Worm (Caenorhabditis elegans) whole organism, mixed stage, embryonic: Measurements from ENCODE around the gene W03C9.8.

Experiments used
- M03D4.4 ChIP-seq: sonication (generic microtip); optimal IDR thresholded peaks from 2 replicates; lab custom pipeline; 2017; ENCODE audit warnings: mild to moderate bottlenecking, missing genetic modification characterization, missing compliant biosample characterization
- bed-3 ChIP-seq: fragments of 200-800 bp; sonication (Bioruptor generic); optimal IDR thresholded peaks from 3 replicates; lab custom pipeline; 2018; ENCODE audit warnings: mild to moderate bottlenecking, missing genetic modification characterization, moderate library complexity, missing compliant biosample characterization
- blmp-1 ChIP-seq: fragments of 150-350 bp; optimal IDR thresholded peaks from 2 replicates; lab custom pipeline; 2014; ENCODE audit warnings: missing biosample characterization, missing genetic modification characterization
- ceh-39 ChIP-seq: fragments of 150-350 bp; optimal IDR thresholded peaks from 2 replicates; lab custom pipeline; 2014; ENCODE audit warnings: missing biosample characterization, missing genetic modification characterization
- ceh-43 ChIP-seq: fragments of 200-800 bp; sonication (Bioruptor generic); optimal IDR thresholded peaks from 2 replicates; lab custom pipeline; 2018; ENCODE audit warnings: mild to moderate bottlenecking, missing genetic modification characterization, moderate library complexity, missing compliant biosample characterization
- ceh-83 ChIP-seq: fragments of 200-800 bp; sonication (Bioruptor generic); optimal IDR thresholded peaks from 2 replicates; lab custom pipeline; 2018; ENCODE audit warnings: mild to moderate bottlenecking, missing genetic modification characterization, missing compliant biosample characterization
- cnd-1 ChIP-seq: fragments of 200-800 bp; sonication (Bioruptor generic); optimal IDR thresholded peaks from 2 replicates; lab custom pipeline; 2018; ENCODE audit warnings: mild to moderate bottlenecking, missing genetic modification characterization, missing compliant biosample characterization
- drap-1 ChIP-seq: fragments of 200-800 bp; sonication (Bioruptor generic); optimal IDR thresholded peaks from 3 replicates; lab custom pipeline; 2018; ENCODE audit warnings: mild to moderate bottlenecking, missing genetic modification characterization, missing compliant biosample characterization
- elt-1 ChIP-seq: sonication (generic microtip); optimal IDR thresholded peaks from 2 replicates; lab custom pipeline; 2017; ENCODE audit warnings: missing genetic modification characterization, mild to moderate bottlenecking, missing compliant biosample characterization, antibody characterized with exemption, moderate library complexity, borderline replicate concordance; ENCODE audit not compliant: insufficient read depth
- elt-3 ChIP-seq: fragments of 150-350 bp; optimal IDR thresholded peaks from 2 replicates; lab custom pipeline; 2014; ENCODE audit warnings: missing biosample characterization, missing genetic modification characterization
- flh-1 ChIP-seq: fragments of 200-800 bp; sonication (Bioruptor generic); optimal IDR thresholded peaks from 2 replicates; lab custom pipeline; 2018; ENCODE audit warnings: mild to moderate bottlenecking, missing genetic modification characterization, moderate library complexity, missing compliant biosample characterization
- ham-2 ChIP-seq: fragments of 200-800 bp; sonication (Bioruptor generic); optimal IDR thresholded peaks from 2 replicates; lab custom pipeline; 2018; ENCODE audit warnings: mild to moderate bottlenecking, missing genetic modification characterization, missing compliant biosample characterization
- hlh-1 ChIP-seq: fragments of 150-350 bp; optimal IDR thresholded peaks from 2 replicates; lab custom pipeline; 2014; ENCODE audit warnings: missing biosample characterization, missing genetic modification reagents, missing genetic modification characterization
- lin-13 ChIP-seq: fragments of 150-350 bp; optimal IDR thresholded peaks from 2 replicates; lab custom pipeline; 2014; ENCODE audit warnings: missing biosample characterization, missing genetic modification characterization
- lin-32 ChIP-seq: fragments of 200-800 bp; sonication (Bioruptor generic); optimal IDR thresholded peaks from 2 replicates; lab custom pipeline; 2018; ENCODE audit warnings: mild to moderate bottlenecking, missing genetic modification characterization, missing compliant biosample characterization
- lsy-2 ChIP-seq: fragments of 150-350 bp; optimal IDR thresholded peaks from 2 replicates; lab custom pipeline; 2014; ENCODE audit warnings: missing biosample characterization, missing genetic modification characterization
- mab-5 ChIP-seq: fragments of 150-350 bp; optimal IDR thresholded peaks from 2 replicates; lab custom pipeline; 2014; ENCODE audit warnings: missing biosample characterization, missing genetic modification characterization
- mep-1 ChIP-seq: fragments of 150-350 bp; optimal IDR thresholded peaks from 2 replicates; lab custom pipeline; 2017; ENCODE audit warnings: missing biosample characterization, missing genetic modification reagents, missing genetic modification characterization, inconsistent platforms
- mls-2 ChIP-seq: sonication (generic microtip); optimal IDR thresholded peaks from 2 replicates; lab custom pipeline; 2016; ENCODE audit warnings: mild to moderate bottlenecking, missing genetic modification characterization, moderate library complexity, missing compliant biosample characterization
- nhr-12 ChIP-seq: fragments of 150-350 bp; optimal IDR thresholded peaks from 2 replicates; lab custom pipeline; 2014; ENCODE audit warnings: missing biosample characterization, missing genetic modification characterization
- nhr-2 ChIP-seq: fragments of 150-350 bp; optimal IDR thresholded peaks from 2 replicates; lab custom pipeline; 2014; ENCODE audit warnings: missing biosample characterization, missing genetic modification characterization
- nhr-237 ChIP-seq: fragments of 150-350 bp; optimal IDR thresholded peaks from 2 replicates; lab custom pipeline; 2014; ENCODE audit warnings: missing biosample characterization, missing genetic modification characterization
- nhr-28 ChIP-seq: fragments of 150-350 bp; optimal IDR thresholded peaks from 2 replicates; lab custom pipeline; 2014; ENCODE audit warnings: missing biosample characterization, missing genetic modification characterization
- nhr-76 ChIP-seq: sonication (generic microtip); optimal IDR thresholded peaks from 2 replicates; lab custom pipeline; 2017; ENCODE audit warnings: missing biosample characterization, missing genetic modification characterization
- pha-4 ChIP-seq: fragments of 150-350 bp; optimal IDR thresholded peaks from 2 replicates; lab custom pipeline; 2018; ENCODE audit warnings: missing biosample characterization, missing genetic modification reagents, missing genetic modification characterization
- sem-2 ChIP-seq: fragments of 200-800 bp; sonication (Bioruptor generic); optimal IDR thresholded peaks from 2 replicates; lab custom pipeline; 2018; ENCODE audit warnings: mild to moderate bottlenecking, missing genetic modification characterization, missing compliant biosample characterization
- snpc-4 ChIP-seq: fragments of 150-350 bp; optimal IDR thresholded peaks from 2 replicates; lab custom pipeline; 2014; ENCODE audit warnings: missing biosample characterization, missing genetic modification characterization
- sptf-1 ChIP-seq: sonication (generic microtip); optimal IDR thresholded peaks from 2 replicates; lab custom pipeline; 2017; ENCODE audit warnings: mild to moderate bottlenecking, missing genetic modification characterization, moderate library complexity, missing compliant biosample characterization
- unc-120 ChIP-seq: sonication (generic microtip); optimal IDR thresholded peaks from 2 replicates; lab custom pipeline; 2017; ENCODE audit warnings: missing genetic modification characterization, missing compliant biosample characterization; ENCODE audit not compliant: poor library complexity, severe bottlenecking
- unc-39 ChIP-seq: fragments of 150-350 bp; optimal IDR thresholded peaks from 2 replicates; lab custom pipeline; 2014; ENCODE audit warnings: missing biosample characterization, missing genetic modification characterization
- unc-62 ChIP-seq: fragments of 150-350 bp; optimal IDR thresholded peaks from 2 replicates; lab custom pipeline; 2014; ENCODE audit warnings: missing biosample characterization, missing genetic modification reagents, missing genetic modification characterization
- zip-8 ChIP-seq: fragments of 150-350 bp; optimal IDR thresholded peaks from 2 replicates; lab custom pipeline; 2014; ENCODE audit warnings: missing biosample characterization, missing genetic modification characterization
- ztf-11 ChIP-seq: fragments of 150-350 bp; optimal IDR thresholded peaks from 2 replicates; lab custom pipeline; 2014; ENCODE audit warnings: missing biosample characterization, missing genetic modification characterization

W03C9.8 gene

DNA sequence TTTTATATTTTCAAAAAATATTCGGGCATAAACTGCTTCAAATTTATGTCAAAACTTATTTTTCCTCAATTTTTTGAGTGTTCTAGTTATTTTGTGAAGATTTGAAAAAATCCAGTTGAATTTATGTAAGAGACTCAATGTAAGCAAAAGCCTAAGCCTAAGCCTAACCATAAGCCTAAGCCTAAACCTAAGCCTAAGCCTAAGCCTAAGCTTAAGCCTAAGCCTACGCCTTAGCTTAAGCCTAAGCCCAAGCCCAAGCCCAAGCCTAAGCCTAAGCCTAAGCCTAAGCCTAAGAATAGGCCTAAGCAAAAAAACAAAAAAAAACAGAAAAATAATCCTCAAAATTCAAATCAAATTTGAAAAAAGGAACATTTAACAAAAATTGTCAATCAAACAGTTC lies 18.4 kb upstream of the W03C9.8 start:
- TF ChIP-seq ceh-39 (tag; lab: Kevin White, UChicago) (no peak), blmp-1 (no peak), nhr-237 (tag; lab: Kevin White, UChicago) (no peak)

DNA sequence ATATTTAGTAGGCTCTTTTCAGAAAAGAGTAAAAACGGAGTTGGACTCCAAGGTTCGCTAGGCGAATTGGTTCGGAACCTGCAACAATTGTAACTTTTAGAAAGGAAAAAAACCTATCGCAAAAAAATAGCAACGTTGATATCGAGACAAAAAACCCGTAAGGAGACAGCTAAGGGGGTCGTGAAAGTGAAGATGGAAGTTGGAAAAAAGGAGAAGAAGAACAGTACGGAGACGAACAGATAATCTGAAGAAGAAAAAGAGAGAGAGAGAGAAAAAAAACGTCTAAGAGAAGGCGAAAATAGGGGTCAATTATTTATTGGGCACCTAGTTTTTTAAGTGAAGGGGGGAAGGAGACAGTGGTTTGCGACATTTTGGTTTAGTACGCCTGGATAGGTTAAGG lies 13.3 kb upstream of the W03C9.8 start, which contains the start of gene lin-29:
Gene lin-29 (minus strand): TSS at position 78 of the 400 bp plus-strand sequence.
- TF ChIP-seq ztf-11 (tag; lab: Kevin White, UChicago) (no peak), elt-1 (tag; lab: Kevin White, UChicago) (no peak), mls-2 (no peak), cnd-1 (tag; lab: Kevin White, UChicago) (no peak), lsy-2 (tag; lab: Kevin White, UChicago) (no peak), unc-39 (no peak), M03D4.4 (tag; lab: Kevin White, UChicago) (no peak), sptf-1 (no peak), ceh-43 (no peak), blmp-1 (no peak), mep-1 (tag; lab: Kevin White, UChicago) (no peak), unc-120 (tag; lab: Kevin White, UChicago) (no peak), mab-5 (tag; lab: Kevin White, UChicago) (no peak), elt-3 (no peak), ceh-39 (tag; lab: Kevin White, UChicago) (no peak), bed-3 (no peak)

DNA sequence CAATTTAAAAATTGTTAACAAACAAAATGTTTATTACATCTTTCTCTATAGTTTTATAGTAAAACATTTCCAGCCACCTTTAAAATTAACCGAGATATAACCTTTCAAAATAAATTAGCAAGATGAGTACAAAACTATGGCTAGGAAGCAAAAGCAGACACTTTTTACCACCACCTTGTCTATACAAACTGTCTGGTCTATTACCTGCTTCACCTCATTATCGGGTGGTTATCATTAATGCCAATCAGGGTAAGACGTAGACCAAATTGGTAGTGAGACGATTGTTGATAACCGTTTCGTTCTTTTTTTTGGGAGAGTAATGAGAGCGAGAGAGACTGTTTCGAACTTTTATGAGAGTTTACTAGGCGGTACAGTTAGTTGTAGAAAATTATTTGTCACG lies 12.2 kb upstream of the W03C9.8 start:
- TF ChIP-seq zip-8 (tag; lab: Kevin White, UChicago) (no peak), flh-1 (GFP tag; lab: Kevin White, UChicago) (no peak), ham-2 (no peak), blmp-1 (no peak), pha-4 (no peak), nhr-237 (tag; lab: Kevin White, UChicago) (no peak), mab-5 (tag; lab: Kevin White, UChicago) (no peak), drap-1 (no peak), elt-3 (no peak), lin-32 (GFP tag; lab: Kevin White, UChicago) (no peak), mls-2 (no peak), lin-13 (tag; lab: Kevin White, UChicago) (no peak), ceh-43 (no peak)
- TF ChIP-seq, all 35 proteins: peak for 0

- TF ChIP-seq cnd-1 (tag; lab: Kevin White, UChicago) (no peak), mls-2 (no peak), nhr-12 (tag; lab: Kevin White, UChicago) (no peak), ceh-83 (no peak), ztf-11 (tag; lab: Kevin White, UChicago) (no peak), mep-1 (tag; lab: Kevin White, UChicago) (no peak), unc-120 (tag; lab: Kevin White, UChicago) (no peak), unc-62 (GFP tag; lab: Kevin White, UChicago) (no peak), ceh-43 (no peak), blmp-1 (no peak), pha-4 (no peak), nhr-76 (tag; lab: Kevin White, UChicago) (no peak), drap-1 (no peak)
These were observed 4.4 kb downstream of the W03C9.8 start for ce11 chrII:11952963-11953362.

- TF ChIP-seq zip-8 (tag; lab: Kevin White, UChicago) (peak; percentile 80), nhr-2 (tag; lab: Kevin White, UChicago) (no peak)
These were observed 5.6 kb downstream of the W03C9.8 start, which contains the start of gene W03C9.6 for ce11 chrII:11954208-11954607. TSS of gene W03C9.6 (plus strand) at chrII:11954508.

ce11 chrII:11954811-11955210 lies 6.3 kb downstream of the W03C9.8 start:
- TF ChIP-seq nhr-2 (tag; lab: Kevin White, UChicago) (no peak), mab-5 (tag; lab: Kevin White, UChicago) (no peak), zip-8 (tag; lab: Kevin White, UChicago) (no peak), sem-2 (GFP tag; lab: Kevin White, UChicago) (no peak), mls-2 (no peak), flh-1 (GFP tag; lab: Kevin White, UChicago) (no peak), snpc-4 (tag; lab: Kevin White, UChicago) (no peak), ztf-11 (tag; lab: Kevin White, UChicago) (no peak), elt-1 (tag; lab: Kevin White, UChicago) (no peak), nhr-28 (no peak), hlh-1 (tag; lab: Kevin White, UChicago) (no peak), bed-3 (no peak)
